Fruit fly (Drosophila melanogaster) S2 (cell line): ENCODE measurements around the gene ymp.

Source experiments
- CG8478 ChIP-seq: fragments of >200 bp; optimal IDR thresholded peaks from 2 replicates; lab custom pipeline; 2018
- CTCF ChIP-seq, 2 experiments: fragments of >200 bp; optimal IDR thresholded peaks; 2 replicates each; lab custom pipeline; 2018

dm6 chr3R:25640463-25640862 lies 31.5 kb upstream of the ymp start:
- TF ChIP-seq CG8478 (lab: Kevin White, UChicago) = no peak
- TF ChIP-seq CTCF (optimal IDR thresholded peaks at IDR 0.05; lab: Kevin White, UChicago) = no peak
